Fruit fly (Drosophila melanogaster) whole organism, embryonic: ENCODE data around the gene CG13842.

ENCODE experiments used
- C15 ChIP-seq: fragments of 200-800 bp; sonication (Bioruptor generic); IDR thresholded peaks from 3 replicates; pipeline ENCODE4 v1.3.6; 2022; ENCODE audit warnings: missing biosample characterization, missing genetic modification characterization
- CG10274 ChIP-seq: fragments of 200-800 bp; sonication (Bioruptor generic); optimal IDR thresholded peaks from 3 replicates; lab custom pipeline; 2017; ENCODE audit warnings: missing biosample characterization, mild to moderate bottlenecking, missing genetic modification characterization
- CG11560 ChIP-seq: fragments of 200-800 bp; sonication (Bioruptor generic); IDR thresholded peaks from 3 replicates; pipeline ENCODE4 v1.3.6; 2022; ENCODE audit warnings: missing biosample characterization, missing genetic modification characterization
- CG11695 ChIP-seq: fragments of 200-800 bp; sonication (Bioruptor generic); IDR thresholded peaks from 3 replicates; pipeline ENCODE4 v1.3.6; 2022; ENCODE audit warnings: missing biosample characterization, missing genetic modification characterization
- CG11723 ChIP-seq: fragments of 200-800 bp; sonication (Bioruptor generic); optimal IDR thresholded peaks from 2 replicates; lab custom pipeline; 2017; ENCODE audit warnings: missing biosample characterization, mild to moderate bottlenecking, missing genetic modification characterization
- CG1233 ChIP-seq: fragments of 200-800 bp; sonication (Bioruptor generic); optimal IDR thresholded peaks from 4 replicates; lab custom pipeline; 2018; ENCODE audit warnings: missing biosample characterization, mild to moderate bottlenecking, missing genetic modification characterization
- CG12942 ChIP-seq: fragments of 200-800 bp; sonication (Bioruptor generic); optimal IDR thresholded peaks from 3 replicates; lab custom pipeline; 2016; ENCODE audit warnings: missing biosample characterization, missing genetic modification characterization
- CG14050 ChIP-seq: fragments of 200-800 bp; sonication (Bioruptor generic); IDR thresholded peaks from 3 replicates; pipeline ENCODE4 v1.3.6; 2022; ENCODE audit warnings: missing biosample characterization, missing genetic modification characterization
- CG1603 ChIP-seq: fragments of 200-800 bp; sonication (Bioruptor generic); optimal IDR thresholded peaks from 2 replicates; lab custom pipeline; 2019; ENCODE audit warnings: missing biosample characterization, mild to moderate bottlenecking, missing genetic modification characterization, moderate library complexity
- CG17186 ChIP-seq: fragments of 200-800 bp; sonication (Bioruptor generic); optimal IDR thresholded peaks from 3 replicates; lab custom pipeline; 2017; ENCODE audit warnings: missing biosample characterization, missing genetic modification reagents, missing genetic modification characterization
- CG1792 ChIP-seq: fragments of 200-800 bp; sonication (Bioruptor generic); optimal IDR thresholded peaks from 2 replicates; lab custom pipeline; 2016; ENCODE audit warnings: missing biosample characterization, missing genetic modification characterization
- CG18476 ChIP-seq: fragments of 200-800 bp; sonication (Bioruptor generic); optimal IDR thresholded peaks from 2 replicates; lab custom pipeline; 2016; ENCODE audit warnings: missing biosample characterization, mild to moderate bottlenecking, missing genetic modification characterization
- CG18599 ChIP-seq: fragments of 200-800 bp; sonication (Bioruptor generic); optimal IDR thresholded peaks from 3 replicates; lab custom pipeline; 2017; ENCODE audit warnings: missing biosample characterization, missing genetic modification characterization, mild to moderate bottlenecking, moderate library complexity, missing genetic modification reagents
- CG3065 ChIP-seq: fragments of 200-800 bp; sonication (Bioruptor generic); optimal IDR thresholded peaks from 2 replicates; lab custom pipeline; 2016; ENCODE audit warnings: missing biosample characterization, missing genetic modification characterization
- CG31224 ChIP-seq: fragments of 200-800 bp; sonication (Bioruptor generic); IDR thresholded peaks from 2 replicates; pipeline ENCODE4 v1.3.6; 2022; ENCODE audit warnings: missing biosample characterization, missing genetic modification characterization
- CG32767 ChIP-seq: fragments of 200-800 bp; sonication (Bioruptor generic); IDR thresholded peaks from 2 replicates; pipeline ENCODE4 v1.3.6; 2022; ENCODE audit warnings: missing biosample characterization, missing genetic modification characterization
- CG4282 ChIP-seq: fragments of 200-800 bp; sonication (Bioruptor generic); optimal IDR thresholded peaks from 2 replicates; lab custom pipeline; 2016; ENCODE audit warnings: missing biosample characterization, missing genetic modification characterization
- CG4360 ChIP-seq: fragments of 200-800 bp; sonication (Bioruptor generic); IDR thresholded peaks from 2 replicates; pipeline ENCODE4 v1.3.6; 2022; ENCODE audit warnings: missing biosample characterization, missing genetic modification characterization
- CG6791 ChIP-seq: fragments of 200-800 bp; sonication (Bioruptor generic); IDR thresholded peaks from 3 replicates; pipeline ENCODE4 v1.3.6; 2022; ENCODE audit warnings: missing biosample characterization, missing genetic modification characterization; ENCODE audit not compliant: partially characterized antibody
- CG7786 ChIP-seq: fragments of 200-800 bp; sonication (Bioruptor generic); optimal IDR thresholded peaks from 2 replicates; lab custom pipeline; 2016; ENCODE audit warnings: missing biosample characterization, missing genetic modification characterization
- CG9727 ChIP-seq: fragments of 200-800 bp; sonication (Bioruptor generic); optimal IDR thresholded peaks from 3 replicates; lab custom pipeline; 2017; ENCODE audit warnings: missing biosample characterization, mild to moderate bottlenecking, missing genetic modification characterization
- CG9817 ChIP-seq: fragments of 200-800 bp; sonication (Bioruptor generic); optimal IDR thresholded peaks from 2 replicates; lab custom pipeline; 2018; ENCODE audit warnings: missing biosample characterization, mild to moderate bottlenecking, missing genetic modification characterization, moderate library complexity
- CTCF ChIP-seq: fragments of 200-800 bp; sonication (Bioruptor generic); optimal IDR thresholded peaks from 2 replicates; lab custom pipeline; 2017; ENCODE audit warnings: missing biosample characterization, mild to moderate bottlenecking, missing genetic modification characterization, moderate library complexity
- Dbx ChIP-seq: fragments of 200-800 bp; sonication (Bioruptor generic); IDR thresholded peaks from 3 replicates; pipeline ENCODE4 v1.3.6; 2022; ENCODE audit warnings: missing biosample characterization, missing genetic modification characterization
- Dip2 ChIP-seq: fragments of 200-800 bp; sonication (Bioruptor generic); IDR thresholded peaks from 2 replicates; pipeline ENCODE4 v1.3.6; 2022; ENCODE audit warnings: missing biosample characterization, missing genetic modification characterization
- Dref ChIP-seq: fragments of 200-800 bp; sonication (Bioruptor generic); IDR thresholded peaks from 2 replicates; pipeline ENCODE4 v1.3.6; 2022; ENCODE audit warnings: missing biosample characterization, missing genetic modification characterization
- Drgx ChIP-seq: fragments of 200-800 bp; sonication (Bioruptor generic); IDR thresholded peaks from 2 replicates; pipeline ENCODE4 v1.3.6; 2022; ENCODE audit warnings: missing biosample characterization, missing genetic modification characterization
- Fer2 ChIP-seq: fragments of 200-800 bp; sonication (Bioruptor generic); optimal IDR thresholded peaks from 2 replicates; lab custom pipeline; 2018; ENCODE audit warnings: missing biosample characterization, mild to moderate bottlenecking, missing genetic modification characterization, moderate library complexity
- HLH4C ChIP-seq: fragments of 200-800 bp; sonication (Bioruptor generic); IDR thresholded peaks from 3 replicates; pipeline ENCODE4 v1.3.6; 2022; ENCODE audit warnings: missing biosample characterization, missing genetic modification characterization; ENCODE audit not compliant: partially characterized antibody
- Nf-YB ChIP-seq: fragments of 200-800 bp; sonication (Bioruptor generic); optimal IDR thresholded peaks from 3 replicates; lab custom pipeline; 2019; ENCODE audit warnings: missing biosample characterization, mild to moderate bottlenecking, missing genetic modification characterization, moderate library complexity
- NfI ChIP-seq: fragments of 200-800 bp; sonication (Bioruptor generic); optimal IDR thresholded peaks from 3 replicates; lab custom pipeline; 2018; ENCODE audit warnings: missing biosample characterization, mild to moderate bottlenecking, missing genetic modification characterization, moderate library complexity
- Opbp ChIP-seq: fragments of 200-800 bp; sonication (Bioruptor generic); IDR thresholded peaks from 3 replicates; pipeline ENCODE4 v1.3.6; 2022; ENCODE audit warnings: missing biosample characterization, missing genetic modification characterization; ENCODE audit not compliant: partially characterized antibody
- Sry-δ ChIP-seq: fragments of 200-800 bp; sonication (Bioruptor generic); optimal IDR thresholded peaks from 2 replicates; lab custom pipeline; 2016; ENCODE audit warnings: missing biosample characterization, missing genetic modification characterization
- Trl ChIP-seq, 3 experiments: fragments of >200 bp in 2 of 3; fragments of 200-800 bp in 1 of 3; sonication (Bioruptor generic) in 1 of 3; optimal IDR thresholded peaks; 2 replicates in 1 of 3; 3 replicates in 2 of 3; lab custom pipeline; 2016 to 2017; ENCODE audit warnings: missing biosample characterization in 1 of 3, missing genetic modification characterization in 1 of 3
- aop ChIP-seq: fragments of 200-800 bp; sonication (Bioruptor generic); IDR thresholded peaks from 2 replicates; pipeline ENCODE4 v1.3.6; 2022; ENCODE audit warnings: missing biosample characterization, missing genetic modification characterization
- cad ChIP-seq: fragments of >200 bp; optimal IDR thresholded peaks from 2 replicates; lab custom pipeline; 2017; ENCODE audit warnings: missing biosample characterization, missing genetic modification characterization
- cg ChIP-seq: fragments of 200-800 bp; sonication (Bioruptor generic); optimal IDR thresholded peaks from 3 replicates; lab custom pipeline; 2019; ENCODE audit warnings: missing biosample characterization, mild to moderate bottlenecking, missing genetic modification characterization, moderate library complexity
- disco-r ChIP-seq: fragments of 200-800 bp; sonication (Bioruptor generic); optimal IDR thresholded peaks from 2 replicates; lab custom pipeline; 2016; ENCODE audit warnings: missing biosample characterization, missing genetic modification characterization
- ewg ChIP-seq: fragments of 200-800 bp; sonication (Bioruptor generic); optimal IDR thresholded peaks from 3 replicates; lab custom pipeline; 2017; ENCODE audit warnings: mild to moderate bottlenecking, missing biosample characterization, missing genetic modification reagents, missing genetic modification characterization
- ken ChIP-seq: fragments of 200-800 bp; sonication (Bioruptor generic); IDR thresholded peaks from 3 replicates; pipeline ENCODE4 v1.3.6; 2022; ENCODE audit warnings: missing biosample characterization, missing genetic modification characterization
- kni ChIP-seq: fragments of 200-800 bp; sonication (Bioruptor generic); optimal IDR thresholded peaks from 3 replicates; lab custom pipeline; 2017; ENCODE audit warnings: mild to moderate bottlenecking, missing biosample characterization, missing genetic modification reagents, missing genetic modification characterization
- lilli ChIP-seq: fragments of 200-800 bp; sonication (Bioruptor generic); optimal IDR thresholded peaks from 3 replicates; lab custom pipeline; 2016; ENCODE audit warnings: missing biosample characterization, missing genetic modification characterization
- lola ChIP-seq, 3 experiments: fragments of >200 bp in 2 of 3; fragments of 200-800 bp in 1 of 3; sonication (Bioruptor generic) in 1 of 3; optimal IDR thresholded peaks; 2 replicates each; lab custom pipeline; 2017 to 2019; ENCODE audit warnings: missing biosample characterization in 3 of 3, missing genetic modification characterization in 3 of 3, mild to moderate bottlenecking in 1 of 3, moderate library complexity in 1 of 3
- oc ChIP-seq: fragments of 200-800 bp; sonication (Bioruptor generic); optimal IDR thresholded peaks from 2 replicates; lab custom pipeline; 2018; ENCODE audit warnings: missing biosample characterization, mild to moderate bottlenecking, missing genetic modification characterization, moderate library complexity
- pita ChIP-seq: fragments of 200-800 bp; sonication (Bioruptor generic); optimal IDR thresholded peaks from 2 replicates; lab custom pipeline; 2017; ENCODE audit warnings: missing biosample characterization, mild to moderate bottlenecking, missing genetic modification characterization
- scrt ChIP-seq: fragments of 200-800 bp; sonication (Bioruptor generic); optimal IDR thresholded peaks from 2 replicates; lab custom pipeline; 2018; ENCODE audit warnings: missing biosample characterization, mild to moderate bottlenecking, missing genetic modification characterization, moderate library complexity
- sqz ChIP-seq: fragments of 200-800 bp; sonication (Bioruptor generic); optimal IDR thresholded peaks from 3 replicates; lab custom pipeline; 2018; ENCODE audit warnings: missing biosample characterization, mild to moderate bottlenecking, missing genetic modification characterization
- toy ChIP-seq: fragments of 200-800 bp; sonication (Bioruptor generic); IDR thresholded peaks from 2 replicates; pipeline ENCODE4 v1.3.6; 2022; ENCODE audit warnings: missing biosample characterization, missing genetic modification characterization
- ttk ChIP-seq: fragments of 200-800 bp; sonication (Bioruptor generic); IDR thresholded peaks from 2 replicates; pipeline ENCODE4 v2.1.2; 2022; ENCODE audit warnings: missing biosample characterization, missing genetic modification characterization
- z ChIP-seq: fragments of 200-800 bp; sonication (Bioruptor generic); IDR thresholded peaks from 3 replicates; pipeline ENCODE4 v1.3.6; 2022; ENCODE audit warnings: missing biosample characterization, missing genetic modification characterization

CG13842 gene

DNA sequence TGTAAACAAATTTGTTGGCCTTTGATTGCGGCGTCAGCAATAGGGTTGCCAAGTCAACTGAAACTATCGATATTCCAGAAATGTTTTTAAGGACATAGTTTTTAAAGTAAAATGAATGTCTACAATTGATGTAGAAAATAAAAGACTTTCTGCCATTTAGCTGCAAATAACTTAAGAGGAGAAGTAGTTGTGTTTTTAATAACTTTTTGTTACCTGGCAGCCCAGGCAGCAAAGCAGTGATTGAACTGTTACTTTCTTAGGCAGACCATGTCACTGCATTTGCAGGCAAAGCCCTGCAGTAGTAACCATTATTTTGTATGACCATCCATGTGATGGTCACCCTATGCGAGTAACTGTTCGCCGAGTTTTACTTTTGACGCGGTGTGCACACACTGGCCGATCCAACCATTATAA lies 43.5 kb upstream of the CG13842 start, which contains the start of the genes rumi, CG7029 and Usp12-46 (continued):
- peak; percentile 66 for TF ChIP-seq Fer2 (tag; lab: Kevin White, UChicago)
- no peak for TF ChIP-seq CTCF (GFP tag; lab: Kevin White, UChicago)
- TF ChIP-seq CG31224 (GFP tag; lab: Robert Waterston, UW), result peak; percentile 58; the same call in 1 of the 2 replicates
- peak; percentile 75 for TF ChIP-seq CG4282 (GFP tag; lab: Kevin White, UChicago)
- TF ChIP-seq Drgx (GFP tag; lab: Robert Waterston, UW), result peak; percentile 75
- peak; percentile 43; the same call in 1 of the 2 replicates for TF ChIP-seq aop (GFP tag; lab: Robert Waterston, UW)
- peak; percentile 25 for TF ChIP-seq kni (GFP tag; lab: Kevin White, UChicago)
- peak; percentile 87 for TF ChIP-seq Dbx (GFP tag; lab: Robert Waterston, UW)
- peak; percentile 95 for TF ChIP-seq lilli
- TF ChIP-seq Trl (optimal IDR thresholded peaks at IDR 0.05; lab: Kevin White, UChicago), result peak in 1 of 2 experiments; percentile 1
- TF ChIP-seq Trl (GFP tag; optimal IDR thresholded peaks at IDR 0.05; lab: Kevin White, UChicago), result peak; percentile 92
- TF ChIP-seq scrt (GFP tag; lab: Kevin White, UChicago), result peak; percentile 79
- peak; percentile 57 for TF ChIP-seq disco-r
- peak; percentile 42; the same call in 1 of the 2 replicates for TF ChIP-seq CG4360
- TF ChIP-seq ewg (GFP tag; lab: Kevin White, UChicago), result peak; percentile 67
- TF ChIP-seq CG17186 (GFP tag; lab: Kevin White, UChicago), result peak; percentile 76
- TF ChIP-seq CG9727 (GFP tag; lab: Kevin White, UChicago), result peak; percentile 86
- TF ChIP-seq ken, result peak; percentile 89
- peak in 1 of 3 experiments; percentile 84 for TF ChIP-seq lola (GFP tag; optimal IDR thresholded peaks at IDR 0.05; lab: Kevin White, UChicago)
- TF ChIP-seq sqz, result peak; percentile 57
- no peak for TF ChIP-seq cad
- peak; percentile 66; the same call in 1 of the 3 replicates for TF ChIP-seq CG11560 (tag; lab: Robert Waterston, UW)
- TF ChIP-seq Opbp (GFP tag; lab: Robert Waterston, UW), result peak; percentile 61
- TF ChIP-seq C15 (GFP tag; lab: Robert Waterston, UW), result 0 out of 3 replicates have a peak, but pooled peaks have one; percentile 53
- TF ChIP-seq Sry-δ (GFP tag; lab: Kevin White, UChicago), result peak; percentile 82
- peak; percentile 82 for TF ChIP-seq CG1233
- peak; percentile 88 for TF ChIP-seq CG14050 (GFP tag; lab: Robert Waterston, UW)
- no peak for TF ChIP-seq pita (GFP tag; lab: Kevin White, UChicago)
- peak; percentile 57 for TF ChIP-seq CG1792
- TF ChIP-seq CG3065 (GFP tag; lab: Kevin White, UChicago), result peak; percentile 74
- TF ChIP-seq CG18476 (GFP tag; lab: Kevin White, UChicago), result peak; percentile 81
- TF ChIP-seq CG6791 (GFP tag; lab: Robert Waterston, UW), result peak; percentile 73; the same call in 2 of the 3 replicates
- peak; percentile 76 for TF ChIP-seq ttk (GFP tag; lab: Robert Waterston, UW)
- peak; percentile 52; the same call in 1 of the 2 replicates for TF ChIP-seq Dref (GFP tag; lab: Robert Waterston, UW)
- TF ChIP-seq Dip2 (GFP tag; lab: Robert Waterston, UW), result no peak
- peak; percentile 76 for TF ChIP-seq CG12942
- peak; percentile 77 for TF ChIP-seq oc
- peak; percentile 85 for TF ChIP-seq CG32767 (GFP tag; lab: Robert Waterston, UW)
- peak; percentile 81 for TF ChIP-seq NfI
- peak; percentile 59 for TF ChIP-seq CG11723 (GFP tag; lab: Kevin White, UChicago)
- no peak for TF ChIP-seq z (GFP tag; lab: Robert Waterston, UW)
- peak; percentile 83 for TF ChIP-seq CG18599 (GFP tag; lab: Kevin White, UChicago)
- TF ChIP-seq CG7786 (GFP tag; lab: Kevin White, UChicago), result peak; percentile 92
- peak; percentile 63 for TF ChIP-seq toy
- peak; percentile 10 for TF ChIP-seq CG10274
- peak; percentile 78 for TF ChIP-seq HLH4C
- peak; percentile 89 for TF ChIP-seq CG9817 (tag; lab: Kevin White, UChicago)
- TF ChIP-seq Nf-YB (GFP tag; lab: Kevin White, UChicago), result peak; percentile 57
- TF ChIP-seq cg (GFP tag; lab: Kevin White, UChicago), result no peak
- peak; percentile 73; the same call in 2 of the 3 replicates for TF ChIP-seq CG11695 (GFP tag; lab: Robert Waterston, UW)
- TF ChIP-seq CG1603 (tag; lab: Kevin White, UChicago), result peak; percentile 89
